Worm (Caenorhabditis elegans) whole organism, L1 larva: ENCODE results near the gene cnc-9.

Experiments used
- aha-1 ChIP-seq: fragments of 150-350 bp; optimal IDR thresholded peaks from 2 replicates; lab custom pipeline; 2014; ENCODE audit warnings: missing biosample characterization, missing genetic modification characterization
- egl-27 ChIP-seq, 2 experiments: fragments of 150-350 bp in 1 of 2; sonication (generic microtip); optimal IDR thresholded peaks; 3 replicates each; lab custom pipeline; 2017 to 2018; ENCODE audit warnings: missing biosample characterization in 2 of 2, missing genetic modification characterization in 2 of 2, missing genetic modification reagents in 2 of 2
- lin-39 ChIP-seq: fragments of 150-350 bp; optimal IDR thresholded peaks from 2 replicates; lab custom pipeline; 2014; ENCODE audit warnings: missing biosample characterization, missing genetic modification reagents, missing genetic modification characterization
- lir-3 ChIP-seq: sonication (generic microtip); optimal IDR thresholded peaks from 2 replicates; lab custom pipeline; 2016; ENCODE audit warnings: mild to moderate bottlenecking, missing genetic modification characterization, moderate library complexity, missing compliant biosample characterization; ENCODE audit not compliant: poor library complexity
- sptf-1 ChIP-seq: fragments of 150-350 bp; optimal IDR thresholded peaks from 2 replicates; lab custom pipeline; 2014; ENCODE audit warnings: missing biosample characterization, missing genetic modification characterization

ce11 chrV:7361673-7362072 lies 38.3 kb downstream of the cnc-9 start, which contains the start of gene cyp-35A1:
- TF ChIP-seq lin-39 (tag; lab: Kevin White, UChicago) (no peak), aha-1 (tag; lab: Kevin White, UChicago) (no peak), lir-3 (tag; lab: Kevin White, UChicago) (no peak), egl-27 (tag; optimal IDR thresholded peaks at IDR 0.05; lab: Kevin White, UChicago) (no peak), sptf-1 (no peak)
